Worm (Caenorhabditis elegans) whole organism, mixed stage, embryonic: ENCODE results near the gene Y43C5B.3.

Experiments used
- ceh-43 ChIP-seq: fragments of 200-800 bp; sonication (Bioruptor generic); optimal IDR thresholded peaks from 2 replicates; lab custom pipeline; 2018; ENCODE audit warnings: mild to moderate bottlenecking, missing genetic modification characterization, moderate library complexity, missing compliant biosample characterization
- elt-1 ChIP-seq: sonication (generic microtip); optimal IDR thresholded peaks from 2 replicates; lab custom pipeline; 2017; ENCODE audit warnings: missing genetic modification characterization, mild to moderate bottlenecking, missing compliant biosample characterization, antibody characterized with exemption, moderate library complexity, borderline replicate concordance; ENCODE audit not compliant: insufficient read depth
- elt-3 ChIP-seq: fragments of 150-350 bp; optimal IDR thresholded peaks from 2 replicates; lab custom pipeline; 2014; ENCODE audit warnings: missing biosample characterization, missing genetic modification characterization
- hlh-1 ChIP-seq: fragments of 150-350 bp; optimal IDR thresholded peaks from 2 replicates; lab custom pipeline; 2014; ENCODE audit warnings: missing biosample characterization, missing genetic modification reagents, missing genetic modification characterization
- lin-32 ChIP-seq: fragments of 200-800 bp; sonication (Bioruptor generic); optimal IDR thresholded peaks from 2 replicates; lab custom pipeline; 2018; ENCODE audit warnings: mild to moderate bottlenecking, missing genetic modification characterization, missing compliant biosample characterization
- mep-1 ChIP-seq: fragments of 150-350 bp; optimal IDR thresholded peaks from 2 replicates; lab custom pipeline; 2017; ENCODE audit warnings: missing biosample characterization, missing genetic modification reagents, missing genetic modification characterization, inconsistent platforms
- nhr-28 ChIP-seq: fragments of 150-350 bp; optimal IDR thresholded peaks from 2 replicates; lab custom pipeline; 2014; ENCODE audit warnings: missing biosample characterization, missing genetic modification characterization
- zip-8 ChIP-seq: fragments of 150-350 bp; optimal IDR thresholded peaks from 2 replicates; lab custom pipeline; 2014; ENCODE audit warnings: missing biosample characterization, missing genetic modification characterization

DNA sequence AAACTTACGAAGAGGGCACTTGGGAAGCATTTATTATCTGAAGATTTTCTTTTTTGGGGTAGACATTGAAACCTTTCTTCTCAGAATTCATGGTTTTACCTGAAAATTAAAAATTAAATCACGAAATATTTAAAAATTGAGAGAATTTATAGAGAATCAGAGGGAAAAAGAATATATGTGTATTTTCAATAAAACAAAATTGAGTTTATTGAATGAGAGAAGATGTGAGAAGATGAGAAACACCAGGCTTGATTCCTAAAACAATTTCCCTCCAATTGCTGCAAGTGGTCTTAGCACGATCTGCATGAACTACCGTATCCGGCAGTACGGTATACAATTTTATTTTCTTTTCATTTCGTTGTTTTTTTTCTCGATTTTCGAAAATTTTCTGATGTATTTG, 6.7 kb downstream of the Y43C5B.3 start, which contains the start of gene R11A8.1:
- TF ChIP-seq mep-1 (tag; lab: Kevin White, UChicago): no peak
- TF ChIP-seq elt-3 (tag; lab: Kevin White, UChicago): no peak
- TF ChIP-seq nhr-28 (tag; lab: Kevin White, UChicago): no peak
- no peak for TF ChIP-seq lin-32 (GFP tag; lab: Kevin White, UChicago)
- no peak for TF ChIP-seq zip-8
- TF ChIP-seq ceh-43: no peak
- no peak for TF ChIP-seq elt-1
- no peak for TF ChIP-seq hlh-1 (tag; lab: Kevin White, UChicago)
